Fruit fly (Drosophila melanogaster) S2 (cell line): ENCODE results near the gene CG17826.

Experiments
- CG8478 ChIP-seq: fragments of >200 bp; optimal IDR thresholded peaks from 2 replicates; lab custom pipeline; 2018
- CTCF ChIP-seq, 2 experiments: fragments of >200 bp; optimal IDR thresholded peaks; 2 replicates each; lab custom pipeline; 2018

CG17826 gene

DNA sequence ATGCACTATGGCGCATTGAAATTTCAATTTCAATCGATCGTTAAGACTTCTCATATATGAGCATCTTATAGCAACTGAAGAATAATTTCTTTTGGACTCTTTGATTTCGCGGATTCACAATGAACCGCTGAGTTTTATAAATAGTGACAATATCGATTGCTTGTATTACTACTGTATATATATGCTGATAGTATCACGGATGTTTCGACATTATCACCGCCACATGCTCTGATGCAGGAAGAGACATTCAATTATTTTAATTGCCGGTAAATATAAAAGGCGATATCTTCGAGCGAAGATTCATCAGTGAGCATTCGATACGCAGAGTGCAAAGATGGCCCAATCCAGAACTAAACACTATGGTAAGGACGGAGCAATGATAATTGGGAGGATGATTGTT lies at the start of gene CG17826:
TSS of gene CG17826 (plus strand) at position 301 of the 400 bp plus-strand sequence.
- TF ChIP-seq CTCF (optimal IDR thresholded peaks at IDR 0.05; lab: Kevin White, UChicago) (no peak), CG8478 (no peak)

DNA sequence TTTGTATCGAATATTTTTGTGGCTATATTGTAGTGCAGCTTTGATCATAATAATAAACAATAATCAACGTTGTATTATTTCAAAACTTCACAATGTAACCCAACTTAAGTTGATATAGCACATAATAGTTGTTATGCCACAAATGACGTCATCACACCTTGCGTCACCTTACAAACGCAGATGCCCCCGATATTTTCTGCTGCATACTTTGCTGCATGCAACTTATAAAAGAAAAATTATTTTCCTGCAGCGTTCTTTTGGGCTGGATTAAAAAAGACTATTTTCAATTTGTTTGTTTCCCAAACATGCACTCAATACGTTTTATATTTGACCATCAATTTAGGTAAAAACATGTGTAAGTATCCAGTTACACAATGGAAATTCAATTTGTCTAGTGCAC lies 31.4 kb upstream of the CG17826 start:
- TF ChIP-seq CG8478 = no peak
- peak; percentile 28 to 44 for TF ChIP-seq CTCF (optimal IDR thresholded peaks at IDR 0.05; lab: Kevin White, UChicago)

DNA sequence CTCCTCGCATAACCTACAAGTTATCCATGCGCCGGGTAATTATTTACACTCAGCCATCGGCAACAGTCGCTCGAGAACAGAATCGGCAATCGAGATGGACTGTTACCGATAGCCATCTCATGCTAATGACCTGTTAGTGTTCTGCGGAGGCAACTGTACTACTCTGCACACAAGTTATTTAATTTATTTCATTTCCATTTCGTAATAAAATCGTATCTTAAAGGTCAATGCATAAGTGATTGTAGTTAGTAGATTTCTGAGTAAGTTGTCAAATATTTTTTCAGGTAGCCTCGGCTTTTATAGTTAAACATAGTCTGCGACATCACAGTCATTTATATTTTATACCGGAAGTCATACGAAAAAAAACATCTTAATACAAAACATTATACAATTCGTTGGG lies 28.4 kb upstream of the CG17826 start, which contains the start of gene CG11588:
TSS of gene CG11588 (plus strand) at position 301 of the 400 bp plus-strand sequence.
- TF ChIP-seq CTCF (optimal IDR thresholded peaks at IDR 0.05; lab: Kevin White, UChicago) (no peak), CG8478 (no peak)

DNA sequence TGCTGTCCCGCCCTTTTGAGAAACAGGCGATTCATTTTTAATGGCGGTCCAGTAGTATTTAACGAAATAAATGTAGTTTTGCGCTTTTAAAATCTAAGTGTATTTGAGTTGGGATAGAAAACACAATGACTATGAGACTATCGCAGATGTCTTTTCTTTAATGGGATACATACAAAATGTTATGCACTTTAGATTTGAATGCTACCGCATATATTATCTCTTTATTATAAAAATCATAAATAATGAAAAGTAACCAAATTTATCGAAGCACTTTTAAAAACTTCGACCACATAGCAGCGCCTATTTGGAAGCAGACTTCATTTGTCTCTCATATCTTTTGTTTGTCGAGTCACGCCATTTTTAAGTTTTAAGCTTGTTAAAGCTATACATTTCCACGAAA lies 25.0 kb upstream of the CG17826 start, which contains the start of gene SdhAL:
TSS of gene SdhAL (minus strand) at position 101 of the 400 bp plus-strand sequence.
- no peak for TF ChIP-seq CG8478
- no peak for TF ChIP-seq CTCF (optimal IDR thresholded peaks at IDR 0.05; lab: Kevin White, UChicago)

DNA sequence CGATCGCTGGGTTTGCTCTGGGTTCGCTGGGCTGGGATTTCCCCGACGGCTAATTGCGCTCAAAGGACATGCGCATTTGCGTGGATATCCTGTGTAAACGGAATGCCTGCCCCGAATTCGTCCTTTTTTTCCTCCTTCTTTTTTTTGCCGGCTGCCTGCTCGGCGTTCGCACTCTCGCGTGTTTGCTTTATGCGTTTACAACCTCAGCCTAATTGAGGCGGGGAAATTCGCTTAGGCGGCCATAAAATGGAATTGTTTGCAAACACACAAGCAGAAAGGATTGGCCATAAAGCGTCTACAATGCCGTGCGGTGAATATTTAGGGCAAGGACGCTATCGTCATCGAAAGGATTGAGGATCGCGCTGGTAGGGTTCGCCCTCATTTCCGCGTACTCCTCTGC lies 24.3 kb upstream of the CG17826 start:
- TF ChIP-seq CTCF (optimal IDR thresholded peaks at IDR 0.05; lab: Kevin White, UChicago) (no peak), CG8478 (no peak)

DNA sequence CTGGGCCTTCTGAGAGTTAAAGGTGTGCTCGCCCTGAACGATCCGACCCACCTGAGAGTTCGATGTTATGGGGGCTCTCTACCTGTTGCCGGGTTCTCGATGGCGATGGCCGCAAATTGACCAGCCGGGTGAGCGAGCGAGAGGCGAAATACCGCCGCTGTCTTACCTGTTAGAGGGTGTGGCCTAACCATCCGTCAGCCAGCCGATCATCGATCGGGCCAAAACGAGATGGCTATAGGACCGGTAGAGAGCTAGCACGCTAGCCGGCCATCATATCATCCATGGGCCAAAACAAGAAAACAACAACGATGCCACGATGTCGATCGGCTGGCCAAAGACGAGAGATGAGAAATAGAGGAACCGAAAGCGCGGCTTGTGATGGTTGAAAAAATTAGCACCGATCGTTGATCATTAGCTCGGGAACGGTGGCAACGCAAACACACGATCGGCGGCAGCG lies 22.3 kb upstream of the CG17826 start, which contains the start of gene byn:
TSS of gene byn (plus strand) at position 407 of the 457 bp plus-strand sequence.
- TF ChIP-seq CTCF (optimal IDR thresholded peaks at IDR 0.05; lab: Kevin White, UChicago) (no peak), CG8478 (no peak)

DNA sequence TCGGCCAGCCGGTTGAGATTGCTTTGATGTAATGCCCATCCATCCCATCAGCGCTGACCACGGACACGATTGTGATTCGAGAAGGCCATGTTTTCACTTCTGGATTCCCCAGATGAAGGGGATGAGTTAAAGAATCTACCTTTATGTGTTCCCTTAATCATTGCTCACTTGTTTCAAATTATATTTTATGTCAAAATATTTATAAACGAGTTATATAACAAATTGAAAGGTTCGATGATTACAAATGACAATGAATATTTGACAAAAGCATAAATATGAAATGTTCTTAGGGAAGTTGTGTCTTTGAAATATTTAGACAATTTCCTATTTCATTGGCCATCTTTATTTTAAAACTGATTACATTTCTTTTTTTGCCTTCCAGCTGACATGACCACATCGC lies 18.0 kb upstream of the CG17826 start:
- TF ChIP-seq CTCF (optimal IDR thresholded peaks at IDR 0.05; lab: Kevin White, UChicago) (no peak), CG8478 (no peak)

DNA sequence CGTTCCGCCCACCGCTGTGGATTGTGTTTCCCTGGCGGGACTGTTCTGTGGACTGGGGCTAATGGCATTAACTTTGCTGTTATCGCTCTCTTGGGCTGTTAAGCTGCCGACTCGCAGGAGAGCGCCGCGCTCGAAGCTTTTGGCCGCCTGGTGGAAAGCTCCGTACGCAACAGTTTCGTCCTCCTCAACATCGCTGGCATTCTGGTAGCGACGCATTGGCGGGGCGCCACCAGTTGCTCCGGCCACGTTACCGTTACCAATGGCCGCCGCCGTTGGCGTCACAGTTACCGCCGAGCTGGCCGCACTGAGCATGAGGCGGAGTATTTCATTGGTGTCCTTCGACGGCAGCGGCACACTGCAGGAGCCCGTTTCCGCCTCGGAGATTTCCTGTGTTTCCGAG lies 12.4 kb upstream of the CG17826 start:
- TF ChIP-seq CTCF (optimal IDR thresholded peaks at IDR 0.05; lab: Kevin White, UChicago) = no peak
- no peak for TF ChIP-seq CG8478

DNA sequence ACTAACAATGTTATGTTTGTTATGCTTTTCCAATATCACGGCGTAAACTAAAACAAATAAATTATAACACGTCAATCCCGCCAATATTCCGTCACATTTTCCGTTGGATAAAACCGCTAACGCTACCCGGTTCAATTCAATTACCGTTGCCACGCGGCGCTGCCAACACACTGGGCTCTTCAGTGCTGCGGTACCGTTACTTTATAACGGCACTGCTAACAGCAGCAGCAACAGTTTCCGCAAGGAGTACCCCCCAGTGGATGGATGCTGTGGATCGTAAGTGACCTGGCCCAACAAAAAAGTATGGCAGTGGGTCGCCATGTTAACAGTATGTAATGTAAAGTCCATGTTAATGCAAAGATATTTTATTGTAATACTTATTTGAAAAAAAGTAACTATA lies 10.9 kb upstream of the CG17826 start, which contains the start of gene CG44837:
TSS of gene CG44837 (minus strand) at position 157 of the 400 bp plus-strand sequence.
- TF ChIP-seq CG8478 (no peak), CTCF (optimal IDR thresholded peaks at IDR 0.05; lab: Kevin White, UChicago) (no peak)

DNA sequence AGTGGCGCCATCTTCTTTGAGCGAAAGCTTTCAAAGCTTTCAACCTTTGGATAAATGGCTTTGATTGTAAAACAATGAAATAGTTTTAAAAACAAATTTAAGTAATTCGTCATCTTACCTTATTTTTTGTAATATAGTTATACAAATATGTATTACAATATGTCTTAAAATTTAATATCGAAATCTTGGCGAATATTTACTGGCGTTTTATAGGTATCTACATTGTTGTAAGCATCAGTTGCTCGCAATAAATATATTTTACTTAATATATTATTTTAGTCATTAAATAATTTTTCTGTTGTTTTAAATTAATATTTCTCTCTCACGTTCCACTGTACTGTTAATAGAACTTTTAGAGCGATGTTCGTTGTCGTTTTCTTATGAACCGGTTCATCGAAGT lies 8.0 kb upstream of the CG17826 start, which contains the start of gene Rpt4R:
TSS of gene Rpt4R (plus strand) at position 301 of the 400 bp plus-strand sequence.
- TF ChIP-seq CTCF (optimal IDR thresholded peaks at IDR 0.05; lab: Kevin White, UChicago) = no peak
- TF ChIP-seq CG8478 = no peak

DNA sequence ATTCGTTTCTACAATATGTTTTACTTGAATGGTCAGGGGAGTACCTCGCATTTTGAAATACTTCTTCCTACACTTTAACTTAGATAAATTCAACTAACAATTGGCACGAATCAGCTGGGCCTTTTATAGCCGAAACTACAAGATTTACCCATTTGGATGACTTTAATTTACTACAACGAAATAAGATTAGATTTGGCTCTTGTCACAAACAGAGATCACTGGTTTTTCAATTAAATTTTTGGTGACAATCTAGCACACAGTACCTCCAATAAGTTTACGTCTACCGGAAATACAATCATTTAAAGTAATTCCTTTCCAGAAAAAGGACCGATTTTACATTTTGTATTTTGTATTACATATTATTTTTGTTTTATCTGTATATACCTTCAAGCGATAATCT lies 4.9 kb upstream of the CG17826 start, which contains the start of gene CG5883:
TSS of gene CG5883 (minus strand) at position 101 of the 400 bp plus-strand sequence.
- TF ChIP-seq CTCF (optimal IDR thresholded peaks at IDR 0.05; lab: Kevin White, UChicago) (no peak), CG8478 (no peak)

DNA sequence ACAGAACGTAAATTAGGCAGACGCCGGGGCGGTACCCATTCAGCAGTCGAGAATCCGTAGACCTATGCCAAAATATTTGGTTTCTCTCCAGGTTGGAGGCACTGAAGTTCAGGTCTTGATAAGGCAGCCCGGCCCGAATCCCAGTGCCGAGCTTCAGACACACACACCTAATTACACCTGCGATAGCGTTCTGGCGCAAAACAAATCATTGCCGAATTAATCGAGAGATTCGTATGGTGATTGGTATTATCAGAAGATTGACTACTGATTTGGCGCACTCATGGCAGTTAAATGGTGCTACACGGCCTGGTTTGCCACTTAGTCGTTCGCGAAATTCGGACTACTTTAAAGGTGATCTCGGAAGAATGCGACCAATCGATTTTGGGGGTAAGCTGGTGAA lies 2.3 kb upstream of the CG17826 start, which contains the start of gene CG7252:
TSS of gene CG7252 (plus strand) at position 319 of the 400 bp plus-strand sequence.
- no peak for TF ChIP-seq CTCF (optimal IDR thresholded peaks at IDR 0.05; lab: Kevin White, UChicago)
- no peak for TF ChIP-seq CG8478

DNA sequence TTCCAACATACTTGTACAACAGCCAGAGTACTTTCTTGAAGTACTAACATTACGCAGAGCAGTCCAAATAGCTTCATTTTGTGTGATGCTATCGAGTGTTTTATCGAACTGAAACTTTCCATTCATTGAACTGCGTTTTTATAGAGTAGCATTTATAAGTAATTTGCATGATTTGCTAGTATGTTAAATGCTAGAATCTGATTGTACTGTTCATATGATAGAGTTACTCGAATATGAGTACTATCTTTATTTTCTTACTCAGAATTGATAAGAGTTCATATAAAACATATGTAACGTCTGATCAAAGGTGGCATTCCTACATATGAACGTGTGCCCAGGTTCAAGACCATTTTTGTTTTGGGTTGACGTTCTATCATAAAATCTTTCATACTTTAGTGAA lies 3.6 kb downstream of the CG17826 start, which contains the start of gene obst-G:
TSS of gene obst-G (minus strand) at position 101 of the 400 bp plus-strand sequence.
- no peak for TF ChIP-seq CG8478

DNA sequence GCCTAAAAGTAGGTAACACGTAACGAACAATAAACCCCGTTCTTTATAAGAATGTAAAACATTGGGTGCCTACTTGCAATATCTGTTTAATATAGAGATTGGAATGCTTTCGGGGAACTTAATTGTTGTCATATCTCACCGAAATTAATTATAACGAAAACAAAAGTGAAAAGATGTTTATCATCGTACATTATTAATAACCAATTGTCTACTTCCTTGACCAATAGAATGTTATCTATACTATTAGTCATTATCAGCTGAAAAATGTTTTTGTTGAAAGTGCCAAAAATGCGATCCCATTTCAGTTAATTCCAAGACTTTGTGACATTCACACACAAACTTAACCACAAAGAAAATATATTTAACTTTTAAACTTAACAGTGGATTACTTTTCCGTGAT lies 4.1 kb downstream of the CG17826 start, which contains the start of gene CG7248:
TSS of gene CG7248 (plus strand) at position 301 of the 400 bp plus-strand sequence.
- no peak for TF ChIP-seq CG8478
- TF ChIP-seq CTCF (optimal IDR thresholded peaks at IDR 0.05; lab: Kevin White, UChicago) = no peak

DNA sequence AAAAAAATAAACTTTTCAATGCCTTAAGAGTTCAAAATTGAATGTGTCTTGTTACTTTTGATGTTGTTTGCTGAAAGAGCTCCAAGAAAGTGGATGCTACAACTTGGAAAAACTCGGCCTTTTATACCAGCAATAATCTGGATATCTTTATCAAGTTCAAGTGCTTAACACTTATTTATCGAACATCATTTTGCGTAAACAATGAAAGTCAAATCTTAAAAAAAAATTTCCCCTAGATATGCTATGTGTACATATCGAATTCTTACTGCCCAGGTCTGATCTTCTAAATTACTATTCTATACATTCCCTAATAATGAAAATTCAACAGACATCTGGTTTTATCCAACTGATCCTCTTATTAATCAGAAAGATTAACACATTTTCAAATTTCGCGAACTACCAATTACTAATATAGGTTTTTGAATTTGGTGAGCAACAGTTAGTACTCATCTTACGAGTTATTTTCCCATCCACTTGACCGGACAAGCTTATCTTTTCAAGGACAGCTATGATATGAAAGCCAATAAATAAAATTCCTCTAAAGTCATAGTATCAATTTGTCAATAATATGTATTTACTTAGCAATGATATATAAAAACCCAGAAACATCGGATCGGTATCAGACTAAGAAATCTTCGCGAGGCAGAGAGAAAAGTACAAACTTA lies 8.2 kb downstream of the CG17826 start, which contains the start of the genes CG11570 and CG43294:
TSS of gene CG11570 (minus strand) at position 101 of the 665 bp plus-strand sequence.
TSS of gene CG43294 (plus strand) at position 615 of the 665 bp plus-strand sequence.
- TF ChIP-seq CTCF (optimal IDR thresholded peaks at IDR 0.05; lab: Kevin White, UChicago) (no peak), CG8478 (no peak)

DNA sequence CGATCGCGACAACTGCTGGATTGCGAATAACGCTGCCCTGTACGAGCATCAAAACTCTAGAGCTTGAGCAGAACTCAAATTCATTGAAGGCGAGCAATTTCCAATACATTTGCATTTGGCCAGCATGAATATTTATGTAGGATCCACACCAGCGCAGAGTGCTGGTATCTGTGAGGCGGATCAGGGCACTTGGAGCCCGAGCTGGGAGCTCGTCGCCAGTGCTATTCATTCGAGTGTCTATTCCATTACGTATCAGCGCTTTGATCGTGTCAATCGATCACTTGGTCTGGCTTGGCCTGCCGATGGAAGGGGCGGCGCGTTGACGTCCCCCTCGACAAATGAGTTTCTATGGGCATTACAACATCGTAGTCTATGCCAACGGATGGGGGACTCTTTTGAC lies 16.5 kb downstream of the CG17826 start, which contains the start of gene prc:
TSS of gene prc (minus strand) at position 28 of the 400 bp plus-strand sequence.
- TF ChIP-seq CG8478 (no peak), CTCF (optimal IDR thresholded peaks at IDR 0.05; lab: Kevin White, UChicago) (no peak)
